Fruit fly (Drosophila melanogaster): Measurements from ENCODE around the gene nerfin-1.

The nerfin-1 gene

dm6 chr3L:907673-908323 lies 1.1 kb upstream of the nerfin-1 start (continued):
- TF ChIP-seq Rfx (GFP tag; IDR thresholded peaks at IDR 0.05): no peak
- TF ChIP-seq CG10979 (tag; optimal IDR thresholded peaks at IDR 0.05): peak; percentile 65
- TF ChIP-seq CG30431 (GFP tag; optimal IDR thresholded peaks at IDR 0.05): no peak
- TF ChIP-seq dysf (GFP tag; IDR thresholded peaks at IDR 0.05): 0 out of 3 replicates have a peak, but pooled peaks have one; percentile 19
- no peak for TF ChIP-seq CG8290 (GFP tag; optimal IDR thresholded peaks at IDR 0.05)
- TF ChIP-seq CG8290 (tag; optimal IDR thresholded peaks at IDR 0.05): peak in 1 of 2 experiments; percentile 34
- peak; percentile 18 for TF ChIP-seq CG33557 (GFP tag; optimal IDR thresholded peaks at IDR 0.05)
- TF ChIP-seq grn (GFP tag; optimal IDR thresholded peaks at IDR 0.05): no peak
- no peak for TF ChIP-seq C15 (GFP tag; IDR thresholded peaks at IDR 0.05)
- TF ChIP-seq Hsf (GFP tag; optimal IDR thresholded peaks at IDR 0.05): peak; percentile 28
- no peak for TF ChIP-seq CG31365 (tag; optimal IDR thresholded peaks at IDR 0.05)
- peak; percentile 39 for TF ChIP-seq Med (GFP tag)
- 0 out of 2 replicates have a peak, but pooled peaks have one; percentile 46 for TF ChIP-seq onecut (GFP tag; IDR thresholded peaks at IDR 0.05)
- TF ChIP-seq trh (GFP tag; optimal IDR thresholded peaks at IDR 0.05): no peak
- TF ChIP-seq Dp (GFP tag; optimal IDR thresholded peaks at IDR 0.05): no peak
- no peak for TF ChIP-seq Kr (GFP tag; optimal IDR thresholded peaks at IDR 0.05)
- TF ChIP-seq so (GFP tag; IDR thresholded peaks at IDR 0.05): 0 out of 3 replicates have a peak, but pooled peaks have one; percentile 16
- no peak for TF ChIP-seq CG10147 (GFP tag; optimal IDR thresholded peaks at IDR 0.05)
- TF ChIP-seq CG32767 (GFP tag; IDR thresholded peaks at IDR 0.05): no peak
- peak; percentile 55 for TF ChIP-seq CG2678 (tag; optimal IDR thresholded peaks at IDR 0.05)
- TF ChIP-seq tx (GFP tag; optimal IDR thresholded peaks at IDR 0.05): no peak
- TF ChIP-seq stwl (tag; optimal IDR thresholded peaks at IDR 0.05): no peak
- TF ChIP-seq CG10462 (GFP tag; optimal IDR thresholded peaks at IDR 0.05): no peak
- no peak for TF ChIP-seq hth (optimal IDR thresholded peaks at IDR 0.05)
- TF ChIP-seq lbe (GFP tag; optimal IDR thresholded peaks at IDR 0.05): peak; percentile 9
- TF ChIP-seq CG6791 (GFP tag; IDR thresholded peaks at IDR 0.05; ENCODE audit: partially characterized antibody): no peak
- TF ChIP-seq YL-1 (GFP tag; optimal IDR thresholded peaks at IDR 0.05): no peak
- no peak for TF ChIP-seq Adf1 (GFP tag; IDR thresholded peaks at IDR 0.05)
- no peak for TF ChIP-seq H2.0 (GFP tag; IDR thresholded peaks at IDR 0.05)
- TF ChIP-seq Bgb (GFP tag; IDR thresholded peaks at IDR 0.05; ENCODE audit: partially characterized antibody): no peak
- no peak for TF ChIP-seq CG13624 (GFP tag; optimal IDR thresholded peaks at IDR 0.05)
- TF ChIP-seq CG10959 (GFP tag; IDR thresholded peaks at IDR 0.05): 0 out of 2 replicates have a peak, but pooled peaks have one; percentile 17
- TF ChIP-seq CG4424 (GFP tag; optimal IDR thresholded peaks at IDR 0.05): peak; percentile 40
- TF ChIP-seq gce (GFP tag; IDR thresholded peaks at IDR 0.05): 0 out of 3 replicates have a peak, but pooled peaks have one; percentile 28
- TF ChIP-seq dpn (GFP tag; optimal IDR thresholded peaks at IDR 0.05): peak in 1 of 2 experiments; percentile 33
- TF ChIP-seq Atf6 (GFP tag; IDR thresholded peaks at IDR 0.05): no peak
- TF ChIP-seq Dref (GFP tag; IDR thresholded peaks at IDR 0.05): no peak
- peak; percentile 28 for TF ChIP-seq CG4820 (GFP tag; optimal IDR thresholded peaks at IDR 0.05)
- no peak for TF ChIP-seq D (optimal IDR thresholded peaks at IDR 0.05)
- TF ChIP-seq D (GFP tag; optimal IDR thresholded peaks at IDR 0.05): peak; percentile 68
- peak; percentile 26; the same call in 1 of the 2 replicates for TF ChIP-seq esg (GFP tag; conservative IDR thresholded peaks at IDR 0.05)
- peak; percentile 33 for TF ChIP-seq grau (tag; optimal IDR thresholded peaks at IDR 0.05)
- no peak for TF ChIP-seq CG9797 (GFP tag; optimal IDR thresholded peaks at IDR 0.05)
- TF ChIP-seq CG2120 (GFP tag; optimal IDR thresholded peaks at IDR 0.05): no peak
- peak; percentile 58 for TF ChIP-seq gem (tag; optimal IDR thresholded peaks at IDR 0.05)
- peak; percentile 46 for TF ChIP-seq CG4360 (GFP tag; IDR thresholded peaks at IDR 0.05)
- 0 out of 2 replicates have a peak, but pooled peaks have one; percentile 46 for TF ChIP-seq Awh (GFP tag; IDR thresholded peaks at IDR 0.05)
- no peak for TF ChIP-seq nom (GFP tag; optimal IDR thresholded peaks at IDR 0.05)
- no peak for TF ChIP-seq CG32772 (GFP tag; IDR thresholded peaks at IDR 0.05)
- no peak for TF ChIP-seq org-1 (GFP tag; optimal IDR thresholded peaks at IDR 0.05)
- peak; percentile 28 for TF ChIP-seq CG8924 (tag; optimal IDR thresholded peaks at IDR 0.05)

Data from whole organism, embryonic.